Fruit fly (Drosophila melanogaster): ENCODE measurements around the gene CG9915.
A peak's percentile ranks its signal among the peaks of the same experiment; 100 is the strongest.

CG9915 gene

dm6 chrX:16313078-16313875, at the start of gene CG9915, which contains the start of gene SWIP:
Gene CG9915, minus strand, starts transcription at chrX:16313138.
Gene SWIP, plus strand, starts transcription at chrX:16313709.
- no peak for TF ChIP-seq Hmx (GFP tag; optimal IDR thresholded peaks at IDR 0.05)
- TF ChIP-seq exex (tag; optimal IDR thresholded peaks at IDR 0.05) = no peak
- no peak for TF ChIP-seq CG31224 (GFP tag; IDR thresholded peaks at IDR 0.05)
- TF ChIP-seq sisA (GFP tag; IDR thresholded peaks at IDR 0.05) = no peak
- TF ChIP-seq Blimp-1 (GFP tag; optimal IDR thresholded peaks at IDR 0.05) = no peak
- no peak for TF ChIP-seq E2f1 (GFP tag; IDR thresholded peaks at IDR 0.05)
- no peak for TF ChIP-seq CG18011 (GFP tag; optimal IDR thresholded peaks at IDR 0.05)
- TF ChIP-seq row (GFP tag; IDR thresholded peaks at IDR 0.05) = peak; percentile 62; the same call in 2 of the 3 replicates
- TF ChIP-seq CG17802 (tag; optimal IDR thresholded peaks at IDR 0.05) = no peak
- no peak for TF ChIP-seq trh (GFP tag; optimal IDR thresholded peaks at IDR 0.05)
- TF ChIP-seq CG3281 (GFP tag; optimal IDR thresholded peaks at IDR 0.05) = peak; percentile 27
- peak; percentile 16 for TF ChIP-seq Nf-YC (tag; optimal IDR thresholded peaks at IDR 0.05)
- TF ChIP-seq ERR (GFP tag; optimal IDR thresholded peaks at IDR 0.05) = no peak
- no peak for TF ChIP-seq MESR4 (GFP tag; optimal IDR thresholded peaks at IDR 0.05)
- TF ChIP-seq ranshi (GFP tag; IDR thresholded peaks at IDR 0.05) = no peak
- TF ChIP-seq sens (GFP tag) = peak; percentile 35
- TF ChIP-seq CG17359 (tag; optimal IDR thresholded peaks at IDR 0.05) = no peak
- no peak for TF ChIP-seq D19B (GFP tag; optimal IDR thresholded peaks at IDR 0.05)
- peak; percentile 33 for TF ChIP-seq CG8924 (tag; optimal IDR thresholded peaks at IDR 0.05)
- no peak for TF ChIP-seq CG9817 (tag; optimal IDR thresholded peaks at IDR 0.05)
- TF ChIP-seq MBD-R2 (GFP tag; IDR thresholded peaks at IDR 0.05) = peak; percentile 27; the same call in 1 of the 2 replicates
- no peak for TF ChIP-seq CG6175 (GFP tag; IDR thresholded peaks at IDR 0.05)
- TF ChIP-seq Dp (GFP tag; optimal IDR thresholded peaks at IDR 0.05) = peak; percentile 43
- no peak for TF ChIP-seq zf30C (GFP tag; optimal IDR thresholded peaks at IDR 0.05)
- TF ChIP-seq bigmax (GFP tag; optimal IDR thresholded peaks at IDR 0.05) = no peak
- TF ChIP-seq usp (GFP tag; optimal IDR thresholded peaks at IDR 0.05) = no peak
- no peak for TF ChIP-seq Hand (GFP tag; optimal IDR thresholded peaks at IDR 0.05)
- no peak for TF ChIP-seq D (optimal IDR thresholded peaks at IDR 0.05)
- TF ChIP-seq D (GFP tag; optimal IDR thresholded peaks at IDR 0.05) = no peak
- peak; percentile 73 for TF ChIP-seq Bgb (GFP tag; IDR thresholded peaks at IDR 0.05; ENCODE audit: partially characterized antibody)
- TF ChIP-seq knrl (GFP tag; IDR thresholded peaks at IDR 0.05; ENCODE audit: partially characterized antibody) = peak; percentile 12; the same call in 1 of the 3 replicates
- peak; percentile 100 for TF ChIP-seq CG18764 (GFP tag; optimal IDR thresholded peaks at IDR 0.05)
- TF ChIP-seq al (GFP tag; IDR thresholded peaks at IDR 0.05) = no peak
- TF ChIP-seq CG6254 (GFP tag; optimal IDR thresholded peaks at IDR 0.05) = no peak
- no peak for TF ChIP-seq CG4707 (GFP tag; optimal IDR thresholded peaks at IDR 0.05)
- no peak for TF ChIP-seq wdn (GFP tag; IDR thresholded peaks at IDR 0.05)
- TF ChIP-seq gsb (GFP tag; IDR thresholded peaks at IDR 0.05) = no peak
- TF ChIP-seq fd102C (GFP tag; optimal IDR thresholded peaks at IDR 0.05) = no peak
- no peak for TF ChIP-seq onecut (GFP tag; IDR thresholded peaks at IDR 0.05)
- TF ChIP-seq CG4730 (GFP tag; IDR thresholded peaks at IDR 0.05) = no peak
- no peak for TF ChIP-seq CG8089 (GFP tag; optimal IDR thresholded peaks at IDR 0.05)
- TF ChIP-seq lola (GFP tag; optimal IDR thresholded peaks at IDR 0.05) = peak in 1 of 3 experiments; percentile 53
- TF ChIP-seq CG13287 (GFP tag; IDR thresholded peaks at IDR 0.05; ENCODE audit: partially characterized antibody) = peak; percentile 47; the same call in 1 of the 2 replicates
- TF ChIP-seq CG7372 (GFP tag; IDR thresholded peaks at IDR 0.05) = no peak
- TF ChIP-seq Xrp1 (GFP tag; IDR thresholded peaks at IDR 0.05) = peak; percentile 26; the same call in 1 of the 2 replicates
- no peak for TF ChIP-seq fu2 (GFP tag; optimal IDR thresholded peaks at IDR 0.05)
- peak; percentile 16 for TF ChIP-seq CG10267 (tag; optimal IDR thresholded peaks at IDR 0.05)
- TF ChIP-seq CG2199 (GFP tag; IDR thresholded peaks at IDR 0.05) = no peak
- TF ChIP-seq esg (GFP tag; conservative IDR thresholded peaks at IDR 0.05) = no peak

Measured in whole organism, embryonic.